Fruit fly (Drosophila melanogaster): ENCODE data around the gene exex.

exex gene

DNA sequence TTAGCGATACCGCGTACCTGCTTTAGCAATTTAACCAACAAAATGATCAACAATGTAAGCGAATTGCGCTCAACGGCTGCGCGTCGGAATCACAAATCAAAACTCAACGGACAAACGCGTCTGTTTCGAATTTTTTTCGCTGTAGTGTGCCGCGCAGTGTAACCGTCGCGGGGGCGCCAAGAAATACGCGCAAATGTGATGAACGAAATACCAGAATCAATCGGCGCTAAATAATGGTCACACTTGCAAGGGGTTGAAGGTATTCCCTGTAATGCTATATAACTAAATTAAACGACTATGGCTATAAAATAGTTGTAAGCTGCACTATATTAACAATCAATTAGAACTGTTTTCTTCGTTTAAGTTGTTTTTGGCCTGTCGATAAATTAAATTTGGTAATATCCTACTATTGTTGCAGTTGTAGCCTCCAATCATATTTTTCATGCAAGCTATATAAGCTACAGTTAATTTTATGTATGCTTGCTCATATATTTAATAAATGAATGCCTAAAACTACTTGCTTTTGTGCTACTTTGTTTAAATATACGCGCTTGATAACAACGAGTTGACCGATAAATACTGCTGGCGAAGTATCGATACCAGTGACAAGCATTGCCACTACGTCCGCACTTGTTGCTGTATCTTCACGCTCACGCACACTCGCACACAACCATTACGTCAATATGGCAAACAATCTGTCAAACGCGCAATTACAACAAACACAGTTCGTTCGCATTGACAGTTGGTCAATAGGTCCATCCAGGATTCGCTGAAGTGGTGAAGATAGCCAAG is 36.0 kb upstream of the exex start, which contains the start of the genes pbl and CG8281 (continued):
- TF ChIP-seq CG3281 (GFP tag; optimal IDR thresholded peaks at IDR 0.05) (peak; percentile 52), Aef1 (GFP tag; IDR thresholded peaks at IDR 0.05) (0 out of 3 replicates have a peak, but pooled peaks have one; percentile 24), hkb (optimal IDR thresholded peaks at IDR 0.05) (no peak), hkb (GFP tag; IDR thresholded peaks at IDR 0.05) (peak; percentile 62), CG17829 (tag; optimal IDR thresholded peaks at IDR 0.05) (peak; percentile 67), CG30020 (tag; optimal IDR thresholded peaks at IDR 0.05) (peak; percentile 34), HLH3B (GFP tag; IDR thresholded peaks at IDR 0.05) (peak; percentile 29; the same call in 1 of the 2 replicates), Sox102F (GFP tag; optimal IDR thresholded peaks at IDR 0.05) (peak; percentile 49), chm (GFP tag; IDR thresholded peaks at IDR 0.05) (no peak), B-H2 (GFP tag; optimal IDR thresholded peaks at IDR 0.05) (peak; percentile 21), CG3065 (GFP tag; optimal IDR thresholded peaks at IDR 0.05) (no peak), Nf-YA (GFP tag; IDR thresholded peaks at IDR 0.05) (no peak), CG4328 (GFP tag; optimal IDR thresholded peaks at IDR 0.05) (peak; percentile 44), CG9797 (GFP tag; optimal IDR thresholded peaks at IDR 0.05) (peak; percentile 90), Scr (GFP tag; IDR thresholded peaks at IDR 0.05; ENCODE audit: partially characterized antibody) (peak; percentile 73), CG10431 (GFP tag; optimal IDR thresholded peaks at IDR 0.05) (no peak), slbo (GFP tag; IDR thresholded peaks at IDR 0.05) (peak; percentile 55; the same call in 1 of the 2 replicates), sd (tag; optimal IDR thresholded peaks at IDR 0.05) (no peak), CG11560 (tag; IDR thresholded peaks at IDR 0.05) (0 out of 3 replicates have a peak, but pooled peaks have one; percentile 16), Asciz (GFP tag; optimal IDR thresholded peaks at IDR 0.05) (no peak), Opbp (GFP tag; IDR thresholded peaks at IDR 0.05; ENCODE audit: partially characterized antibody) (peak; percentile 72), fd64A (GFP tag; optimal IDR thresholded peaks at IDR 0.05) (no peak), CG7839 (tag; optimal IDR thresholded peaks at IDR 0.05) (peak; percentile 62), lbe (GFP tag; optimal IDR thresholded peaks at IDR 0.05) (no peak), Gug (GFP tag; IDR thresholded peaks at IDR 0.05) (no peak), CG33557 (GFP tag; optimal IDR thresholded peaks at IDR 0.05) (no peak), CG14965 (GFP tag; optimal IDR thresholded peaks at IDR 0.05; ENCODE audit: borderline replicate concordance) (no peak), CG12219 (GFP tag; optimal IDR thresholded peaks at IDR 0.05) (peak; percentile 39), CG6683 (GFP tag; optimal IDR thresholded peaks at IDR 0.05) (no peak), CG10565 (GFP tag; optimal IDR thresholded peaks at IDR 0.05) (no peak), Deaf1 (tag; optimal IDR thresholded peaks at IDR 0.05) (no peak), CG10654 (GFP tag; optimal IDR thresholded peaks at IDR 0.05) (no peak), p53 (GFP tag; optimal IDR thresholded peaks at IDR 0.05) (peak; percentile 10), CG2116 (GFP tag; optimal IDR thresholded peaks at IDR 0.05) (peak; percentile 73), amos (GFP tag; IDR thresholded peaks at IDR 0.05; ENCODE audit: partially characterized antibody) (peak; percentile 80), CG14050 (GFP tag; IDR thresholded peaks at IDR 0.05) (no peak), CG17802 (tag; optimal IDR thresholded peaks at IDR 0.05) (no peak), run (tag; optimal IDR thresholded peaks at IDR 0.05) (no peak), usp (GFP tag; optimal IDR thresholded peaks at IDR 0.05) (no peak), az2 (GFP tag; optimal IDR thresholded peaks at IDR 0.05) (peak; percentile 57), nmo (GFP tag; optimal IDR thresholded peaks at IDR 0.05) (peak; percentile 75), CG5245 (GFP tag; optimal IDR thresholded peaks at IDR 0.05) (no peak), CG3726 (GFP tag; IDR thresholded peaks at IDR 0.05) (no peak), Nf-YB (GFP tag; optimal IDR thresholded peaks at IDR 0.05) (peak; percentile 13), Rx (GFP tag; IDR thresholded peaks at IDR 0.05) (peak; percentile 45), pfk (GFP tag; optimal IDR thresholded peaks at IDR 0.05) (no peak), zen2 (GFP tag; IDR thresholded peaks at IDR 0.05; ENCODE audit: partially characterized antibody) (peak; percentile 53; the same call in 1 of the 3 replicates), Fer1 (GFP tag; optimal IDR thresholded peaks at IDR 0.05) (peak; percentile 19), CG1792 (GFP tag; optimal IDR thresholded peaks at IDR 0.05) (peak; percentile 29)

Measured in whole organism, embryonic.